Worm (Caenorhabditis elegans) whole organism, L4/young adult: ENCODE measurements around the gene btf-1.

Experiments used
- W03F9.2 ChIP-seq: fragments of 150-350 bp; optimal IDR thresholded peaks from 2 replicates; lab custom pipeline; 2014; ENCODE audit warnings: missing biosample characterization, missing genetic modification characterization
- dao-5 ChIP-seq: sonication (generic microtip); optimal IDR thresholded peaks from 2 replicates; lab custom pipeline; 2016; ENCODE audit warnings: missing genotype, missing genetic modification characterization, moderate library complexity, missing compliant biosample characterization
- him-1 ChIP-seq: sonication (generic microtip); optimal IDR thresholded peaks from 2 replicates; lab custom pipeline; 2016; ENCODE audit warnings: missing genotype, missing genetic modification reagents, missing genetic modification characterization, missing compliant biosample characterization

Gene btf-1

ce11 chrII:13233712-13234111 is 33.7 kb downstream of the btf-1 start:
- TF ChIP-seq W03F9.2 (tag; lab: Kevin White, UChicago) (no peak), him-1 (tag; lab: Kevin White, UChicago) (no peak), dao-5 (tag; lab: Kevin White, UChicago) (no peak)

ce11 chrII:13235289-13235688 is 35.3 kb downstream of the btf-1 start, which contains the start of gene flp-16:
Gene flp-16, plus strand, starts transcription at chrII:13235306.
- TF ChIP-seq W03F9.2 (tag; lab: Kevin White, UChicago) (no peak), dao-5 (tag; lab: Kevin White, UChicago) (no peak), him-1 (tag; lab: Kevin White, UChicago) (no peak)

ce11 chrII:13237829-13238404 is 38.0 kb downstream of the btf-1 start, which contains the start of gene romo-1:
Gene romo-1, minus strand, starts transcription at chrII:13237907.
- TF ChIP-seq dao-5 (tag; lab: Kevin White, UChicago): no peak
- peak; percentile 3 for TF ChIP-seq him-1 (tag; lab: Kevin White, UChicago)
- peak; percentile 84 for TF ChIP-seq W03F9.2 (tag; lab: Kevin White, UChicago)

- no peak for TF ChIP-seq him-1 (tag; lab: Kevin White, UChicago)
- TF ChIP-seq dao-5 (tag; lab: Kevin White, UChicago): no peak
- no peak for TF ChIP-seq W03F9.2 (tag; lab: Kevin White, UChicago)
Measured at ce11 chrII:13239593-13239992, 39.6 kb downstream of the btf-1 start.

- TF ChIP-seq him-1 (tag; lab: Kevin White, UChicago) (no peak), W03F9.2 (tag; lab: Kevin White, UChicago) (no peak), dao-5 (tag; lab: Kevin White, UChicago) (no peak)
Measured at ce11 chrII:13243021-13243420, 43.1 kb downstream of the btf-1 start, which contains the start of gene F15D4.4. Gene F15D4.4, minus strand, starts transcription at chrII:13243121.

ce11 chrII:13245076-13245475 is 45.1 kb downstream of the btf-1 start, which contains the start of gene F15D4.5:
Gene F15D4.5, plus strand, starts transcription at chrII:13245376.
- no peak for TF ChIP-seq him-1 (tag; lab: Kevin White, UChicago)
- TF ChIP-seq dao-5 (tag; lab: Kevin White, UChicago): no peak
- no peak for TF ChIP-seq W03F9.2 (tag; lab: Kevin White, UChicago)

ce11 chrII:13248886-13249285 is 48.9 kb downstream of the btf-1 start, which contains the start of gene F15D4.6:
Gene F15D4.6, plus strand, starts transcription at chrII:13249186.
- TF ChIP-seq W03F9.2 (tag; lab: Kevin White, UChicago): no peak
- TF ChIP-seq him-1 (tag; lab: Kevin White, UChicago): no peak
- no peak for TF ChIP-seq dao-5 (tag; lab: Kevin White, UChicago)

- TF ChIP-seq him-1 (tag; lab: Kevin White, UChicago) (no peak), dao-5 (tag; lab: Kevin White, UChicago) (no peak), W03F9.2 (tag; lab: Kevin White, UChicago) (no peak)
Measured at ce11 chrII:13255291-13255690, 55.3 kb downstream of the btf-1 start.

- TF ChIP-seq him-1 (tag; lab: Kevin White, UChicago): no peak
Measured at ce11 chrII:13260540-13260939, 60.6 kb downstream of the btf-1 start.
